Worm (Caenorhabditis elegans) whole organism, L1 larva: ENCODE measurements around the gene C44B7.7.

Source experiments
- C04F5.9 ChIP-seq: sonication (generic microtip); optimal IDR thresholded peaks from 2 replicates; lab custom pipeline; 2016; ENCODE audit warnings: missing genetic modification characterization, missing compliant biosample characterization
- C34B4.2 ChIP-seq: sonication (generic microtip); optimal IDR thresholded peaks from 2 replicates; lab custom pipeline; 2017; ENCODE audit warnings: mild to moderate bottlenecking, missing genetic modification characterization, missing compliant biosample characterization
- F16B12.6 ChIP-seq: fragments of 150-350 bp; optimal IDR thresholded peaks from 2 replicates; lab custom pipeline; 2014; ENCODE audit warnings: missing biosample characterization, missing genetic modification characterization
- Y116A8C.19 ChIP-seq: sonication (generic microtip); optimal IDR thresholded peaks from 2 replicates; lab custom pipeline; 2016; ENCODE audit warnings: missing compliant biosample characterization, missing genetic modification characterization, borderline replicate concordance
- alr-1 ChIP-seq: fragments of 200-800 bp; sonication (Bioruptor generic); optimal IDR thresholded peaks from 2 replicates; lab custom pipeline; 2018; ENCODE audit warnings: borderline replicate concordance, mild to moderate bottlenecking, missing genetic modification characterization, missing compliant biosample characterization
- aly-2 ChIP-seq: fragments of 150-350 bp; optimal IDR thresholded peaks from 2 replicates; lab custom pipeline; 2014; ENCODE audit warnings: missing biosample characterization, missing genetic modification characterization
- ceh-82 ChIP-seq, 3 experiments: fragments of 150-350 bp in 1 of 3; sonication (generic microtip) in 2 of 3; optimal IDR thresholded peaks; 2 replicates each; lab custom pipeline; 2014 to 2017; ENCODE audit warnings: missing biosample characterization in 3 of 3, missing genetic modification characterization in 3 of 3
- ceh-90 ChIP-seq: sonication (generic microtip); optimal IDR thresholded peaks from 2 replicates; lab custom pipeline; 2016; ENCODE audit warnings: missing genetic modification characterization, missing compliant biosample characterization
- ces-1 ChIP-seq: fragments of 150-350 bp; optimal IDR thresholded peaks from 2 replicates; lab custom pipeline; 2014; ENCODE audit warnings: missing biosample characterization, missing genetic modification reagents, missing genetic modification characterization
- dpl-1 ChIP-seq, 3 experiments: fragments of 150-350 bp in 2 of 3; sonication (generic microtip) in 1 of 3; optimal IDR thresholded peaks; 2 replicates each; lab custom pipeline; 2014 to 2017; ENCODE audit warnings: missing biosample characterization in 3 of 3, missing genetic modification characterization in 3 of 3, missing genetic modification reagents in 3 of 3
- dsc-1 ChIP-seq: sonication (generic microtip); optimal IDR thresholded peaks from 2 replicates; lab custom pipeline; 2016; ENCODE audit warnings: mild to moderate bottlenecking, missing genetic modification characterization, missing compliant biosample characterization
- efl-1 ChIP-seq, 4 experiments: fragments of 150-350 bp; optimal IDR thresholded peaks in 3 of 4; peaks in 1 of 4; 1 replicate in 1 of 4; 2 replicates in 3 of 4; lab custom pipeline; 2014; ENCODE audit warnings: missing biosample characterization in 2 of 4, missing genetic modification characterization in 2 of 4, missing genetic modification reagents in 2 of 4
- egl-13 ChIP-seq: sonication (generic microtip); optimal IDR thresholded peaks from 2 replicates; lab custom pipeline; 2016; ENCODE audit warnings: missing genotype, missing genetic modification reagents, missing genetic modification characterization, missing compliant biosample characterization
- egl-27 ChIP-seq, 2 experiments: fragments of 150-350 bp in 1 of 2; sonication (generic microtip); optimal IDR thresholded peaks; 3 replicates each; lab custom pipeline; 2017 to 2018; ENCODE audit warnings: missing biosample characterization in 2 of 2, missing genetic modification characterization in 2 of 2, missing genetic modification reagents in 2 of 2
- elt-3 ChIP-seq, 6 experiments: fragments of 150-350 bp in 1 of 6; sonication (generic microtip); optimal IDR thresholded peaks; 2 replicates each; lab custom pipeline; 2017 to 2018; ENCODE audit warnings: missing biosample characterization in 6 of 6, missing genetic modification characterization in 6 of 6, inconsistent platforms in 1 of 6
- ets-5 ChIP-seq: fragments of 200-800 bp; sonication (Bioruptor generic); IDR thresholded peaks from 2 replicates; pipeline ENCODE4 v1.3.6; 2022; ENCODE audit warnings: missing genetic modification characterization, missing compliant biosample characterization
- fkh-10 ChIP-seq: sonication (generic microtip); optimal IDR thresholded peaks from 2 replicates; lab custom pipeline; 2017; ENCODE audit warnings: missing biosample characterization, missing genetic modification reagents, missing genetic modification characterization
- fkh-4 ChIP-seq: sonication (generic microtip); optimal IDR thresholded peaks from 2 replicates; lab custom pipeline; 2016; ENCODE audit warnings: missing compliant biosample characterization, missing genetic modification characterization, borderline replicate concordance
- fos-1 ChIP-seq: fragments of 150-350 bp; optimal IDR thresholded peaks from 2 replicates; lab custom pipeline; 2014; ENCODE audit warnings: missing biosample characterization, missing genetic modification characterization
- hlh-17 ChIP-seq: fragments of 200-800 bp; sonication (Bioruptor generic); optimal IDR thresholded peaks from 2 replicates; lab custom pipeline; 2018; ENCODE audit warnings: missing genetic modification characterization, mild to moderate bottlenecking, missing compliant biosample characterization, moderate library complexity, borderline replicate concordance
- hlh-4 ChIP-seq: sonication (generic microtip); optimal IDR thresholded peaks from 2 replicates; lab custom pipeline; 2016; ENCODE audit warnings: mild to moderate bottlenecking, missing genetic modification characterization, missing compliant biosample characterization
- irx-1 ChIP-seq: sonication (generic microtip); optimal IDR thresholded peaks from 2 replicates; lab custom pipeline; 2016; ENCODE audit warnings: missing genetic modification characterization, missing compliant biosample characterization
- isw-1 ChIP-seq: fragments of 200-800 bp; sonication (Bioruptor generic); IDR thresholded peaks from 2 replicates; pipeline ENCODE4 v1.3.6; 2022; ENCODE audit warnings: missing genetic modification characterization, missing compliant biosample characterization
- lin-13 ChIP-seq: fragments of 150-350 bp; optimal IDR thresholded peaks from 2 replicates; lab custom pipeline; 2014; ENCODE audit warnings: missing biosample characterization, missing genetic modification reagents, missing genetic modification characterization
- lin-14 ChIP-seq: fragments of 200-800 bp; sonication (Bioruptor generic); optimal IDR thresholded peaks from 2 replicates; lab custom pipeline; 2018; ENCODE audit warnings: mild to moderate bottlenecking, missing genetic modification characterization, moderate library complexity, missing compliant biosample characterization
- lin-15B ChIP-seq: fragments of 150-350 bp; sonication (generic microtip); optimal IDR thresholded peaks from 3 replicates; lab custom pipeline; 2014; ENCODE audit warnings: missing biosample characterization, missing genetic modification characterization
- lin-35 ChIP-seq, 2 experiments: fragments of 150-350 bp; optimal IDR thresholded peaks; 2 replicates each; lab custom pipeline; 2014; ENCODE audit warnings: missing biosample characterization in 2 of 2, missing genetic modification characterization in 2 of 2, missing genetic modification reagents in 2 of 2
- mep-1 ChIP-seq: fragments of 150-350 bp; optimal IDR thresholded peaks from 2 replicates; lab custom pipeline; 2014; ENCODE audit warnings: missing biosample characterization, missing genetic modification characterization
- nhr-19 ChIP-seq: fragments of 200-800 bp; sonication (Bioruptor generic); conservative IDR thresholded peaks from 2 replicates; pipeline ENCODE4 v1.3.6; 2022; ENCODE audit warnings: missing genetic modification characterization, missing compliant biosample characterization
- nhr-20 ChIP-seq: sonication (generic microtip); optimal IDR thresholded peaks from 2 replicates; lab custom pipeline; 2016; ENCODE audit warnings: mild to moderate bottlenecking, missing genetic modification characterization, missing compliant biosample characterization
- nhr-237 ChIP-seq: fragments of 150-350 bp; optimal IDR thresholded peaks from 2 replicates; lab custom pipeline; 2014; ENCODE audit warnings: missing biosample characterization, missing genetic modification characterization
- nhr-28 ChIP-seq: fragments of 150-350 bp; optimal IDR thresholded peaks from 2 replicates; lab custom pipeline; 2014; ENCODE audit warnings: missing biosample characterization, missing genetic modification characterization
- nhr-71 ChIP-seq: sonication (generic microtip); optimal IDR thresholded peaks from 2 replicates; lab custom pipeline; 2016; ENCODE audit warnings: mild to moderate bottlenecking, missing genetic modification characterization, moderate library complexity, missing compliant biosample characterization
- nhr-84 ChIP-seq: sonication (generic microtip); optimal IDR thresholded peaks from 2 replicates; lab custom pipeline; 2017; ENCODE audit warnings: missing biosample characterization, missing genetic modification characterization
- nhr-85 ChIP-seq: sonication (generic microtip); peaks from one replicate; lab custom pipeline; 2016; ENCODE audit warnings: missing genetic modification characterization, inconsistent platforms, missing compliant biosample characterization
- pag-3 ChIP-seq: sonication (generic microtip); optimal IDR thresholded peaks from 2 replicates; lab custom pipeline; 2017; ENCODE audit warnings: missing genetic modification characterization, mild to moderate bottlenecking, missing compliant biosample characterization, antibody characterized with exemption, borderline replicate concordance; ENCODE audit not compliant: insufficient read depth
- pax-3 ChIP-seq: fragments of 200-800 bp; sonication (Bioruptor generic); optimal IDR thresholded peaks from 2 replicates; lab custom pipeline; 2018; ENCODE audit warnings: mild to moderate bottlenecking, missing genetic modification characterization, moderate library complexity, missing compliant biosample characterization
- pqm-1 ChIP-seq: sonication (generic microtip); optimal IDR thresholded peaks from 3 replicates; lab custom pipeline; 2017; ENCODE audit warnings: missing biosample characterization, missing genetic modification characterization
- rnt-1 ChIP-seq: sonication (generic microtip); optimal IDR thresholded peaks from 2 replicates; lab custom pipeline; 2016; ENCODE audit warnings: mild to moderate bottlenecking, missing genetic modification characterization, moderate library complexity, missing compliant biosample characterization
- skn-1 ChIP-seq: fragments of 150-350 bp; optimal IDR thresholded peaks from 2 replicates; lab custom pipeline; 2014; ENCODE audit warnings: missing biosample characterization, missing genetic modification characterization
- snu-23 ChIP-seq: sonication (generic microtip); optimal IDR thresholded peaks from 2 replicates; lab custom pipeline; 2016; ENCODE audit warnings: missing genetic modification characterization, missing compliant biosample characterization
- sox-4 ChIP-seq: sonication (generic microtip); optimal IDR thresholded peaks from 2 replicates; lab custom pipeline; 2016; ENCODE audit warnings: missing genetic modification characterization, missing compliant biosample characterization
- sup-37 ChIP-seq: fragments of 200-800 bp; sonication (Bioruptor generic); optimal IDR thresholded peaks from 2 replicates; lab custom pipeline; 2018; ENCODE audit warnings: mild to moderate bottlenecking, missing genetic modification characterization, missing compliant biosample characterization
- swsn-7 ChIP-seq: sonication (generic microtip); optimal IDR thresholded peaks from 2 replicates; lab custom pipeline; 2016; ENCODE audit warnings: missing genetic modification characterization, missing compliant biosample characterization
- tbx-2 ChIP-seq: sonication (generic microtip); optimal IDR thresholded peaks from 2 replicates; lab custom pipeline; 2016; ENCODE audit warnings: missing genetic modification characterization, missing compliant biosample characterization
- tlp-1 ChIP-seq: fragments of 150-350 bp; optimal IDR thresholded peaks from 2 replicates; lab custom pipeline; 2014; ENCODE audit warnings: missing biosample characterization, missing genetic modification characterization
- unc-130 ChIP-seq: fragments of 150-350 bp; optimal IDR thresholded peaks from 2 replicates; lab custom pipeline; 2017; ENCODE audit warnings: missing biosample characterization, missing genetic modification characterization, inconsistent platforms
- unc-30 ChIP-seq: sonication (generic microtip); optimal IDR thresholded peaks from 2 replicates; lab custom pipeline; 2017; ENCODE audit warnings: missing biosample characterization, missing genetic modification characterization
- unc-62 ChIP-seq: fragments of 150-350 bp; optimal IDR thresholded peaks from 2 replicates; lab custom pipeline; 2014; ENCODE audit warnings: missing biosample characterization, missing genetic modification reagents, missing genetic modification characterization
- unc-86 ChIP-seq: sonication (generic microtip); optimal IDR thresholded peaks from 2 replicates; lab custom pipeline; 2016; ENCODE audit warnings: missing genetic modification characterization, missing compliant biosample characterization
- vab-15 ChIP-seq: sonication (generic microtip); optimal IDR thresholded peaks from 2 replicates; lab custom pipeline; 2017; ENCODE audit warnings: missing genotype, mild to moderate bottlenecking, missing genetic modification characterization, missing compliant biosample characterization
- zag-1 ChIP-seq: fragments of 150-350 bp; optimal IDR thresholded peaks from 2 replicates; lab custom pipeline; 2014; ENCODE audit warnings: missing biosample characterization, missing genetic modification characterization
- ztf-11 ChIP-seq, 2 experiments: sonication (generic microtip); optimal IDR thresholded peaks; 2 replicates each; lab custom pipeline; 2016 to 2017; ENCODE audit warnings: missing genetic modification characterization in 2 of 2, missing biosample characterization in 1 of 2, missing compliant biosample characterization in 1 of 2

Gene C44B7.7

ce11 chrII:6858835-6859234 lies 21.1 kb downstream of the C44B7.7 start (continued):
- peak; percentile 29 for TF ChIP-seq nhr-20 (tag; lab: Kevin White, UChicago)
- peak; percentile 87 for TF ChIP-seq lin-14 (GFP tag; lab: Kevin White, UChicago)
- no peak for TF ChIP-seq fos-1 (tag; lab: Kevin White, UChicago)
- no peak for TF ChIP-seq C04F5.9 (tag; lab: Kevin White, UChicago)
- no peak for TF ChIP-seq hlh-17 (GFP tag; lab: Kevin White, UChicago)
- TF ChIP-seq fkh-10 (GFP tag; lab: Kevin White, UChicago): no peak
- no peak for TF ChIP-seq irx-1 (tag; lab: Kevin White, UChicago)
- no peak for TF ChIP-seq nhr-237 (tag; lab: Kevin White, UChicago)
- no peak for TF ChIP-seq unc-86 (tag; lab: Kevin White, UChicago)
- TF ChIP-seq mep-1 (tag; lab: Kevin White, UChicago): no peak
- no peak for TF ChIP-seq Y116A8C.19 (tag; lab: Kevin White, UChicago)
- TF ChIP-seq unc-130 (tag; lab: Kevin White, UChicago): no peak
- no peak for TF ChIP-seq tlp-1 (tag; lab: Kevin White, UChicago)
- no peak for TF ChIP-seq pqm-1 (tag; lab: Kevin White, UChicago)
- TF ChIP-seq sox-4 (tag; lab: Kevin White, UChicago): no peak
- TF ChIP-seq pag-3 (tag; lab: Kevin White, UChicago): no peak
- TF ChIP-seq zag-1 (tag; lab: Kevin White, UChicago): no peak
- TF ChIP-seq nhr-84 (tag; lab: Kevin White, UChicago): no peak
- no peak for TF ChIP-seq unc-62 (GFP tag; lab: Kevin White, UChicago)
- peak; percentile 58 for TF ChIP-seq nhr-71 (tag; lab: Kevin White, UChicago)
- no peak for TF ChIP-seq pax-3 (tag; lab: Kevin White, UChicago)
- no peak for TF ChIP-seq fkh-4 (tag; lab: Kevin White, UChicago)
- TF ChIP-seq ces-1 (GFP tag; lab: Kevin White, UChicago): no peak
- TF ChIP-seq dsc-1 (tag; lab: Kevin White, UChicago): peak; percentile 39
- no peak for TF ChIP-seq sup-37 (GFP tag; lab: Kevin White, UChicago)
- peak in 2 of 3 experiments; percentile 26 to 69 for TF ChIP-seq ceh-82 (tag; optimal IDR thresholded peaks at IDR 0.05; lab: Kevin White, UChicago)
- peak; percentile 43 for TF ChIP-seq swsn-7 (tag; lab: Kevin White, UChicago)
- no peak for TF ChIP-seq ztf-11 (tag; optimal IDR thresholded peaks at IDR 0.05; lab: Kevin White, UChicago)
- TF ChIP-seq tbx-2 (tag; lab: Kevin White, UChicago): peak; percentile 26
- TF ChIP-seq isw-1 (GFP tag; lab: Robert Waterston, UW): no peak
- no peak for TF ChIP-seq vab-15 (tag; lab: Kevin White, UChicago)
- no peak for TF ChIP-seq lin-13 (GFP tag; lab: Kevin White, UChicago)
- TF ChIP-seq snu-23: peak; percentile 62
- no peak for TF ChIP-seq skn-1 (tag; lab: Kevin White, UChicago)
- peak; percentile 35 to 63 for TF ChIP-seq efl-1 (optimal IDR thresholded peaks at IDR 0.05; lab: Kevin White, UChicago)
- TF ChIP-seq efl-1 (GFP tag; optimal IDR thresholded peaks at IDR 0.05 in 1 of 2; lab: Kevin White, UChicago): no peak
- peak; percentile 42 to 48 for TF ChIP-seq lin-35 (GFP tag; optimal IDR thresholded peaks at IDR 0.05; lab: Kevin White, UChicago)
- no peak for TF ChIP-seq ceh-90 (tag; lab: Kevin White, UChicago)
- TF ChIP-seq egl-27 (tag; optimal IDR thresholded peaks at IDR 0.05; lab: Kevin White, UChicago): no peak
- no peak for TF ChIP-seq ets-5 (GFP tag; lab: Robert Waterston, UW)
- peak in 1 of 3 experiments; percentile 1 for TF ChIP-seq dpl-1 (GFP tag; optimal IDR thresholded peaks at IDR 0.05; lab: Kevin White, UChicago)
- TF ChIP-seq hlh-4 (tag; lab: Kevin White, UChicago): no peak
- no peak for TF ChIP-seq nhr-28 (tag; lab: Kevin White, UChicago)
- peak; percentile 48 for TF ChIP-seq rnt-1 (tag; lab: Kevin White, UChicago)
- TF ChIP-seq elt-3 (tag; optimal IDR thresholded peaks at IDR 0.05; lab: Kevin White, UChicago): no peak
- no peak for TF ChIP-seq lin-15B (tag; lab: Kevin White, UChicago)
- no peak for TF ChIP-seq aly-2 (tag; lab: Kevin White, UChicago)
- no peak for TF ChIP-seq F16B12.6
- TF ChIP-seq nhr-19 (GFP tag; lab: Robert Waterston, UW): peak; percentile 44
- TF ChIP-seq alr-1 (tag; lab: Kevin White, UChicago): no peak
- TF ChIP-seq C34B4.2 (tag; lab: Kevin White, UChicago): no peak
- TF ChIP-seq nhr-85 (tag; lab: Kevin White, UChicago): no peak
- no peak for TF ChIP-seq unc-30
- TF ChIP-seq egl-13 (tag; lab: Kevin White, UChicago): no peak
